Worm (Caenorhabditis elegans) whole organism, young adult: ENCODE results near the gene dnj-24.
A peak's percentile ranks its signal among the peaks of the same experiment; 100 is the strongest.

Source experiments
- F10E7.11 ChIP-seq: sonication (generic microtip); optimal IDR thresholded peaks from 2 replicates; lab custom pipeline; 2017; ENCODE audit warnings: mild to moderate bottlenecking, missing genetic modification characterization, moderate library complexity, missing compliant biosample characterization
- F22D6.2 ChIP-seq: sonication (generic microtip); optimal IDR thresholded peaks from 2 replicates; lab custom pipeline; 2016; ENCODE audit warnings: mild to moderate bottlenecking, missing genetic modification characterization, missing compliant biosample characterization
- F33H1.4 ChIP-seq: fragments of 200-800 bp; sonication (Bioruptor generic); IDR thresholded peaks from 2 replicates; pipeline ENCODE4 v1.3.6; 2022; ENCODE audit warnings: missing genetic modification reagents, missing genetic modification characterization, missing compliant biosample characterization
- K11D2.4 ChIP-seq: fragments of 200-800 bp; sonication (Bioruptor generic); IDR thresholded peaks from 2 replicates; pipeline ENCODE4 v1.3.6; 2022; ENCODE audit warnings: missing genetic modification reagents, missing genetic modification characterization, missing compliant biosample characterization
- K12H6.12 ChIP-seq: fragments of 200-800 bp; sonication (Bioruptor generic); optimal IDR thresholded peaks from 2 replicates; lab custom pipeline; 2018; ENCODE audit warnings: mild to moderate bottlenecking, missing genetic modification characterization, missing compliant biosample characterization
- Y53G8AR.9 ChIP-seq: fragments of 200-800 bp; sonication (Bioruptor generic); conservative IDR thresholded peaks from 2 replicates; pipeline ENCODE4 v1.3.6; 2022; ENCODE audit warnings: missing genetic modification reagents, missing genetic modification characterization, missing compliant biosample characterization
- Y79H2A.3 ChIP-seq: fragments of 200-800 bp; sonication (Bioruptor generic); conservative IDR thresholded peaks from 2 replicates; pipeline ENCODE4 v1.3.6; 2022; ENCODE audit warnings: missing genetic modification reagents, missing genetic modification characterization, missing compliant biosample characterization
- ZK185.1 ChIP-seq: sonication (generic microtip); optimal IDR thresholded peaks from 2 replicates; lab custom pipeline; 2016; ENCODE audit warnings: mild to moderate bottlenecking, missing genetic modification characterization, missing compliant biosample characterization; ENCODE audit not compliant: poor library complexity, severe bottlenecking
- akir-1 ChIP-seq: fragments of 200-800 bp; sonication (Bioruptor generic); optimal IDR thresholded peaks from 2 replicates; lab custom pipeline; 2018; ENCODE audit warnings: mild to moderate bottlenecking, missing genetic modification characterization, moderate library complexity, missing compliant biosample characterization
- ama-1 ChIP-seq, 3 experiments: fragments of 150-350 bp in 1 of 3; sonication (generic microtip) in 2 of 3; optimal IDR thresholded peaks; 2 replicates each; lab custom pipeline; 2014 to 2018; ENCODE audit warnings: missing biosample characterization in 2 of 3, missing genetic modification characterization in 2 of 3, missing genetic modification reagents in 2 of 3
- athp-1 ChIP-seq: sonication (generic microtip); optimal IDR thresholded peaks from 2 replicates; lab custom pipeline; 2017; ENCODE audit warnings: mild to moderate bottlenecking, missing genetic modification characterization, missing compliant biosample characterization
- attf-3 ChIP-seq: fragments of 200-800 bp; sonication (Bioruptor generic); conservative IDR thresholded peaks from 2 replicates; pipeline ENCODE4 v1.3.6; 2022; ENCODE audit warnings: missing genetic modification reagents, missing genetic modification characterization, missing compliant biosample characterization
- attf-5 ChIP-seq: fragments of 200-800 bp; sonication (Bioruptor generic); optimal IDR thresholded peaks from 2 replicates; lab custom pipeline; 2018; ENCODE audit warnings: mild to moderate bottlenecking, missing genetic modification characterization, missing compliant biosample characterization
- cebp-1 ChIP-seq, 2 experiments: fragments of 200-800 bp in 1 of 2; sonication (Bioruptor generic) in 1 of 2; sonication (generic microtip) in 1 of 2; IDR thresholded peaks in 1 of 2; optimal IDR thresholded peaks in 1 of 2; 2 replicates each; pipeline versions ENCODE4 v1.3.6 to Lab custom; 2017 to 2022; ENCODE audit warnings: missing compliant biosample characterization in 2 of 2, missing genetic modification characterization in 2 of 2, mild to moderate bottlenecking in 1 of 2, missing genetic modification reagents in 1 of 2, moderate library complexity in 1 of 2
- cebp-2 ChIP-seq: fragments of 200-800 bp; sonication (Bioruptor generic); IDR thresholded peaks from 2 replicates; pipeline ENCODE4 v1.3.6; 2022; ENCODE audit warnings: missing genetic modification characterization, missing compliant biosample characterization
- dox-1 ChIP-seq: fragments of 200-800 bp; sonication (Bioruptor generic); IDR thresholded peaks from 2 replicates; pipeline ENCODE4 v1.3.6; 2022; ENCODE audit warnings: missing genetic modification reagents, missing genetic modification characterization, missing compliant biosample characterization
- egrh-3 ChIP-seq: fragments of 200-800 bp; sonication (Bioruptor generic); IDR thresholded peaks from 2 replicates; pipeline ENCODE4 v1.3.6; 2022; ENCODE audit warnings: missing genetic modification reagents, missing genetic modification characterization, missing compliant biosample characterization
- hlh-26 ChIP-seq: fragments of 200-800 bp; sonication (Bioruptor generic); conservative IDR thresholded peaks from 2 replicates; pipeline ENCODE4 v1.3.6; 2022; ENCODE audit warnings: missing genetic modification reagents, missing genetic modification characterization, missing compliant biosample characterization
- hmg-1.2 ChIP-seq: fragments of 200-800 bp; sonication (Bioruptor generic); IDR thresholded peaks from 2 replicates; pipeline ENCODE4 v1.3.6; 2022; ENCODE audit warnings: missing genetic modification reagents, missing genetic modification characterization, missing compliant biosample characterization
- hmg-20 ChIP-seq: fragments of 200-800 bp; sonication (Bioruptor generic); IDR thresholded peaks from 2 replicates; pipeline ENCODE4 v1.3.6; 2022; ENCODE audit warnings: missing genetic modification reagents, missing genetic modification characterization, missing compliant biosample characterization
- hsf-1 ChIP-seq: fragments of 200-800 bp; sonication (Bioruptor generic); IDR thresholded peaks from 2 replicates; pipeline ENCODE4 v1.3.6; 2022; ENCODE audit warnings: missing genetic modification reagents, missing genetic modification characterization, missing compliant biosample characterization
- lag-1 ChIP-seq: fragments of 200-800 bp; sonication (Bioruptor generic); IDR thresholded peaks from 2 replicates; pipeline ENCODE4 v1.3.6; 2022; ENCODE audit warnings: missing genetic modification reagents, missing genetic modification characterization, missing compliant biosample characterization
- let-526 ChIP-seq: fragments of 200-800 bp; sonication (Bioruptor generic); IDR thresholded peaks from 2 replicates; pipeline ENCODE4 v1.3.6; 2022; ENCODE audit warnings: missing genetic modification reagents, missing genetic modification characterization, missing compliant biosample characterization
- lin-40 ChIP-seq: sonication (generic microtip); optimal IDR thresholded peaks from 2 replicates; lab custom pipeline; 2016; ENCODE audit warnings: missing genetic modification characterization, mild to moderate bottlenecking, missing compliant biosample characterization, missing genotype, missing genetic modification reagents
- lin-54 ChIP-seq: fragments of 200-800 bp; sonication (Bioruptor generic); optimal IDR thresholded peaks from 2 replicates; lab custom pipeline; 2018; ENCODE audit warnings: mild to moderate bottlenecking, missing genetic modification characterization, missing compliant biosample characterization
- lsl-1 ChIP-seq: fragments of 200-800 bp; sonication (Bioruptor generic); optimal IDR thresholded peaks from 2 replicates; lab custom pipeline; 2018; ENCODE audit warnings: mild to moderate bottlenecking, missing genetic modification characterization, moderate library complexity, missing compliant biosample characterization
- madf-6 ChIP-seq: fragments of 200-800 bp; sonication (Bioruptor generic); IDR thresholded peaks from 2 replicates; pipeline ENCODE4 v1.3.6; 2022; ENCODE audit warnings: missing genetic modification reagents, missing genetic modification characterization, missing compliant biosample characterization
- nfya-1 ChIP-seq: sonication (generic microtip); optimal IDR thresholded peaks from 2 replicates; lab custom pipeline; 2017; ENCODE audit warnings: antibody characterized with exemption, missing compliant biosample characterization, missing genetic modification characterization, borderline replicate concordance; ENCODE audit not compliant: insufficient read depth
- nfya-2 ChIP-seq: fragments of 200-800 bp; sonication (Bioruptor generic); IDR thresholded peaks from 2 replicates; pipeline ENCODE4 v1.3.6; 2022; ENCODE audit warnings: missing genetic modification reagents, missing genetic modification characterization, missing compliant biosample characterization
- nhr-179 ChIP-seq: sonication (generic microtip); optimal IDR thresholded peaks from 2 replicates; lab custom pipeline; 2016; ENCODE audit warnings: mild to moderate bottlenecking, missing genetic modification characterization, missing compliant biosample characterization
- nhr-27 ChIP-seq: fragments of 200-800 bp; sonication (Bioruptor generic); optimal IDR thresholded peaks from 2 replicates; lab custom pipeline; 2018; ENCODE audit warnings: mild to moderate bottlenecking, missing genetic modification characterization, moderate library complexity, missing compliant biosample characterization
- nhr-90 ChIP-seq: sonication (generic microtip); optimal IDR thresholded peaks from 2 replicates; lab custom pipeline; 2016; ENCODE audit warnings: missing genotype, mild to moderate bottlenecking, missing genetic modification characterization, missing compliant biosample characterization
- pbrm-1 ChIP-seq: fragments of 200-800 bp; sonication (Bioruptor generic); IDR thresholded peaks from 2 replicates; pipeline ENCODE4 v1.3.6; 2022; ENCODE audit warnings: missing genetic modification reagents, missing genetic modification characterization, missing compliant biosample characterization
- rcor-1 ChIP-seq: fragments of 200-800 bp; sonication (Bioruptor generic); IDR thresholded peaks from 2 replicates; pipeline ENCODE4 v1.3.6; 2022; ENCODE audit warnings: missing genetic modification reagents, missing genetic modification characterization, missing compliant biosample characterization
- repo-1 ChIP-seq: sonication (generic microtip); optimal IDR thresholded peaks from 2 replicates; lab custom pipeline; 2017; ENCODE audit warnings: mild to moderate bottlenecking, missing genetic modification characterization, missing compliant biosample characterization
- snpc-1.1 ChIP-seq: sonication (generic microtip); optimal IDR thresholded peaks from 2 replicates; lab custom pipeline; 2017; ENCODE audit warnings: missing genetic modification characterization, mild to moderate bottlenecking, missing compliant biosample characterization, antibody characterized with exemption, moderate library complexity, missing genotype, missing genetic modification reagents; ENCODE audit not compliant: insufficient read depth
- zfh-2 ChIP-seq: fragments of 200-800 bp; sonication (Bioruptor generic); conservative IDR thresholded peaks from 2 replicates; pipeline ENCODE4 v1.3.6; 2022; ENCODE audit warnings: missing genetic modification reagents, missing genetic modification characterization, missing compliant biosample characterization
- ztf-18 ChIP-seq: sonication (generic microtip); optimal IDR thresholded peaks from 2 replicates; lab custom pipeline; 2016; ENCODE audit warnings: missing genotype, mild to moderate bottlenecking, missing genetic modification characterization, missing compliant biosample characterization

Gene dnj-24

ce11 chrIII:5375001-5375532 lies 48.8 kb downstream of the dnj-24 start (continued):
- TF ChIP-seq F22D6.2 (tag; lab: Kevin White, UChicago) (no peak), ztf-18 (tag; lab: Kevin White, UChicago) (no peak), egrh-3 (GFP tag; lab: Robert Waterston, UW) (no peak), lag-1 (GFP tag; lab: Robert Waterston, UW) (no peak), hmg-20 (no peak), cebp-1 (GFP tag; IDR thresholded peaks at IDR 0.05; lab: Robert Waterston, UW) (no peak), cebp-1 (tag; optimal IDR thresholded peaks at IDR 0.05; lab: Kevin White, UChicago) (no peak), hsf-1 (GFP tag; lab: Robert Waterston, UW) (0 out of 2 replicates have a peak, but pooled peaks have one; percentile 22), cebp-2 (GFP tag; lab: Robert Waterston, UW) (no peak), pbrm-1 (GFP tag; lab: Robert Waterston, UW) (no peak), K11D2.4 (no peak), lin-40 (tag; lab: Kevin White, UChicago) (no peak), Y53G8AR.9 (GFP tag; lab: Robert Waterston, UW) (no peak), madf-6 (GFP tag; lab: Robert Waterston, UW) (peak; percentile 94), zfh-2 (GFP tag; lab: Robert Waterston, UW) (no peak), athp-1 (tag; lab: Kevin White, UChicago) (peak; percentile 1), nfya-1 (tag; lab: Kevin White, UChicago) (no peak), dox-1 (peak; percentile 44; the same call in 1 of the 2 replicates), F33H1.4 (GFP tag; lab: Robert Waterston, UW) (peak; percentile 89), rcor-1 (GFP tag; lab: Robert Waterston, UW) (no peak), lsl-1 (GFP tag; lab: Kevin White, UChicago) (peak; percentile 94), attf-5 (no peak), snpc-1.1 (peak; percentile 19), nhr-90 (tag; lab: Kevin White, UChicago) (no peak), hmg-1.2 (GFP tag; lab: Robert Waterston, UW) (peak; percentile 33; the same call in 1 of the 2 replicates), F10E7.11 (no peak), ZK185.1 (tag; lab: Kevin White, UChicago) (no peak), let-526 (no peak), lin-54 (GFP tag; lab: Kevin White, UChicago) (peak; percentile 23), Y79H2A.3 (no peak), nfya-2 (GFP tag; lab: Robert Waterston, UW) (no peak), nhr-27 (tag; lab: Kevin White, UChicago) (no peak), hlh-26 (no peak), repo-1 (no peak), attf-3 (GFP tag; lab: Robert Waterston, UW) (no peak), ama-1 (optimal IDR thresholded peaks at IDR 0.05; lab: Kevin White, UChicago) (no peak), ama-1 (GFP tag; optimal IDR thresholded peaks at IDR 0.05; lab: Kevin White, UChicago) (no peak), akir-1 (GFP tag; lab: Kevin White, UChicago) (no peak), nhr-179 (tag; lab: Kevin White, UChicago) (no peak), K12H6.12 (tag; lab: Kevin White, UChicago) (no peak)
